Worm (Caenorhabditis elegans) whole organism, L2 larva: ENCODE measurements around the gene nrx-1.

Experiments
- C34F6.9 ChIP-seq: fragments of 150-350 bp; optimal IDR thresholded peaks from 2 replicates; lab custom pipeline; 2014; ENCODE audit warnings: missing biosample characterization, missing genetic modification characterization
- F13H6.1 ChIP-seq: sonication (generic microtip); optimal IDR thresholded peaks from 2 replicates; lab custom pipeline; 2016; ENCODE audit warnings: missing genetic modification characterization, missing compliant biosample characterization
- R02D3.7 ChIP-seq: fragments of 150-350 bp; optimal IDR thresholded peaks from 2 replicates; lab custom pipeline; 2014; ENCODE audit warnings: missing biosample characterization, missing genetic modification characterization
- Y55F3AM.14 ChIP-seq: fragments of 200-800 bp; sonication (Bioruptor generic); optimal IDR thresholded peaks from 2 replicates; lab custom pipeline; 2018; ENCODE audit warnings: mild to moderate bottlenecking, missing genetic modification characterization, missing compliant biosample characterization
- ama-1 ChIP-seq: fragments of 150-350 bp; optimal IDR thresholded peaks from 2 replicates; lab custom pipeline; 2018; ENCODE audit warnings: inconsistent platforms
- ceh-16 ChIP-seq: fragments of 150-350 bp; optimal IDR thresholded peaks from 2 replicates; lab custom pipeline; 2014; ENCODE audit warnings: missing biosample characterization, missing genetic modification characterization
- ceh-82 ChIP-seq: fragments of 150-350 bp; optimal IDR thresholded peaks from 2 replicates; lab custom pipeline; 2014; ENCODE audit warnings: missing biosample characterization, missing genetic modification characterization
- crh-2 ChIP-seq: sonication (generic microtip); optimal IDR thresholded peaks from 2 replicates; lab custom pipeline; 2017; ENCODE audit warnings: missing biosample characterization, missing genetic modification characterization
- dmd-4 ChIP-seq: sonication (generic microtip); optimal IDR thresholded peaks from 2 replicates; lab custom pipeline; 2017; ENCODE audit warnings: missing biosample characterization, missing genetic modification characterization
- egl-27 ChIP-seq: sonication (generic microtip); optimal IDR thresholded peaks from 3 replicates; lab custom pipeline; 2017; ENCODE audit warnings: missing biosample characterization, missing genetic modification reagents, missing genetic modification characterization
- elt-1 ChIP-seq: fragments of 150-350 bp; optimal IDR thresholded peaks from 2 replicates; lab custom pipeline; 2014; ENCODE audit warnings: missing biosample characterization, missing genetic modification characterization
- fos-1 ChIP-seq: fragments of 150-350 bp; optimal IDR thresholded peaks from 2 replicates; lab custom pipeline; 2014; ENCODE audit warnings: missing biosample characterization, missing genetic modification characterization
- gmeb-1 ChIP-seq: fragments of 150-350 bp; optimal IDR thresholded peaks from 2 replicates; lab custom pipeline; 2014; ENCODE audit warnings: missing biosample characterization, missing genetic modification characterization
- lin-13 ChIP-seq: fragments of 150-350 bp; optimal IDR thresholded peaks from 2 replicates; lab custom pipeline; 2014; ENCODE audit warnings: missing biosample characterization, missing genetic modification reagents, missing genetic modification characterization
- lin-39 ChIP-seq: fragments of 150-350 bp; optimal IDR thresholded peaks from 2 replicates; lab custom pipeline; 2014; ENCODE audit warnings: missing biosample characterization, missing genetic modification reagents, missing genetic modification characterization
- lsy-2 ChIP-seq, 2 experiments: fragments of 150-350 bp in 1 of 2; sonication (generic microtip) in 1 of 2; optimal IDR thresholded peaks; 2 replicates each; lab custom pipeline; 2014 to 2017; ENCODE audit warnings: missing biosample characterization in 2 of 2, missing genetic modification characterization in 2 of 2
- mab-5 ChIP-seq: fragments of 150-350 bp; optimal IDR thresholded peaks from 2 replicates; lab custom pipeline; 2014; ENCODE audit warnings: missing biosample characterization, missing genetic modification characterization
- mbf-1 ChIP-seq: sonication (generic microtip); optimal IDR thresholded peaks from 2 replicates; lab custom pipeline; 2017; ENCODE audit warnings: missing biosample characterization, missing genetic modification characterization
- mdl-1 ChIP-seq, 2 experiments: fragments of 150-350 bp in 1 of 2; sonication (generic microtip) in 1 of 2; optimal IDR thresholded peaks; 2 replicates each; lab custom pipeline; 2017; ENCODE audit warnings: missing biosample characterization in 2 of 2, missing genetic modification characterization in 2 of 2
- nhr-10 ChIP-seq: sonication (generic microtip); optimal IDR thresholded peaks from 2 replicates; lab custom pipeline; 2017; ENCODE audit warnings: missing biosample characterization, missing genetic modification characterization
- nhr-11 ChIP-seq: fragments of 150-350 bp; optimal IDR thresholded peaks from 2 replicates; lab custom pipeline; 2014; ENCODE audit warnings: missing biosample characterization, missing genetic modification characterization
- nhr-129 ChIP-seq: fragments of 150-350 bp; optimal IDR thresholded peaks from 2 replicates; lab custom pipeline; 2014; ENCODE audit warnings: missing biosample characterization, missing genetic modification characterization
- nhr-21 ChIP-seq: fragments of 150-350 bp; optimal IDR thresholded peaks from 2 replicates; lab custom pipeline; 2014; ENCODE audit warnings: missing biosample characterization, missing genetic modification characterization
- nhr-23 ChIP-seq: fragments of 150-350 bp; optimal IDR thresholded peaks from 2 replicates; lab custom pipeline; 2014; ENCODE audit warnings: missing biosample characterization, missing genetic modification reagents, missing genetic modification characterization
- nhr-237 ChIP-seq: fragments of 150-350 bp; optimal IDR thresholded peaks from 2 replicates; lab custom pipeline; 2014; ENCODE audit warnings: missing biosample characterization, missing genetic modification characterization
- nhr-25 ChIP-seq: fragments of 150-350 bp; sonication (generic microtip); optimal IDR thresholded peaks from 3 replicates; lab custom pipeline; 2014; ENCODE audit warnings: missing biosample characterization, missing genetic modification characterization
- peb-1 ChIP-seq: fragments of 150-350 bp; optimal IDR thresholded peaks from 2 replicates; lab custom pipeline; 2014; ENCODE audit warnings: missing biosample characterization, missing genetic modification characterization
- sem-4 ChIP-seq: fragments of 150-350 bp; optimal IDR thresholded peaks from 2 replicates; lab custom pipeline; 2014; ENCODE audit warnings: missing biosample characterization, missing genetic modification reagents, missing genetic modification characterization
- sma-3 ChIP-seq: sonication (generic microtip); optimal IDR thresholded peaks from 2 replicates; lab custom pipeline; 2016; ENCODE audit warnings: missing genetic modification reagents, missing genetic modification characterization, missing compliant biosample characterization
- sma-9 ChIP-seq, 2 experiments: fragments of 150-350 bp in 1 of 2; sonication (generic microtip) in 1 of 2; optimal IDR thresholded peaks; 2 replicates each; lab custom pipeline; 2014 to 2016; ENCODE audit warnings: missing genetic modification characterization in 2 of 2, mild to moderate bottlenecking in 1 of 2, missing biosample characterization in 1 of 2, missing compliant biosample characterization in 1 of 2, missing genetic modification reagents in 1 of 2, moderate library complexity in 1 of 2
- snpc-4 ChIP-seq: fragments of 150-350 bp; optimal IDR thresholded peaks from 2 replicates; lab custom pipeline; 2014; ENCODE audit warnings: missing biosample characterization, missing genetic modification characterization
- unc-55 ChIP-seq: fragments of 150-350 bp; sonication (generic microtip); optimal IDR thresholded peaks from 3 replicates; lab custom pipeline; 2014; ENCODE audit warnings: missing biosample characterization, missing genetic modification reagents, missing genetic modification characterization
- unc-62 ChIP-seq: fragments of 150-350 bp; optimal IDR thresholded peaks from 2 replicates; lab custom pipeline; 2014; ENCODE audit warnings: missing biosample characterization, missing genetic modification reagents, missing genetic modification characterization
- ztf-1 ChIP-seq: fragments of 200-800 bp; sonication (Bioruptor generic); conservative IDR thresholded peaks from 2 replicates; pipeline ENCODE4 v1.3.6; 2022; ENCODE audit warnings: missing genetic modification characterization, missing compliant biosample characterization
- ztf-11 ChIP-seq: sonication (generic microtip); optimal IDR thresholded peaks from 2 replicates; lab custom pipeline; 2017; ENCODE audit warnings: missing biosample characterization, missing genetic modification characterization
- ztf-4 ChIP-seq: fragments of 150-350 bp; optimal IDR thresholded peaks from 2 replicates; lab custom pipeline; 2014; ENCODE audit warnings: missing biosample characterization, missing genetic modification characterization

Gene nrx-1

DNA sequence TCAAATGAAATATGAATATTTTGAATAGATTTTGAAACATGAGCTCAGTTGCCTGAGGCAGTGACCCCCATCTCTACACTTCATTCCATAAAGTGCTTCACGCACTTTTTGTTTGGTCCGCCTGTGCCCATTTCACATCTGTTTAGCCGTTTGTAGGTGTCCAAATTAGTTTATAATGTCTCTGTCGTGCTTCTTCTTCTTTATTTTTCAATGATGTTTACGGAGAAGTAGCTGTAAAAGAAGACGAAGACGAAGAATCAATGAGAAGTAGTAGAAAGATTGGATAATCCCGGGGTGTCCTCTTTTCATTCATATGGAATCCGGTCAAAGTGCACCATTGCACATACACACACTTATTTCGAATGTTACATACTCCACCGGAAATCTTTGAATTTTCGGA is 14.6 kb downstream of the nrx-1 start:
- no peak for TF ChIP-seq lin-13
- TF ChIP-seq C34F6.9, result no peak
- TF ChIP-seq nhr-129 (tag; lab: Kevin White, UChicago), result no peak
- no peak for TF ChIP-seq R02D3.7 (tag; lab: Kevin White, UChicago)
- no peak for TF ChIP-seq ama-1 (lab: Kevin White, UChicago)
- no peak for TF ChIP-seq lin-39
- TF ChIP-seq mdl-1 (tag; optimal IDR thresholded peaks at IDR 0.05; lab: Kevin White, UChicago), result no peak
- TF ChIP-seq nhr-237 (tag; lab: Kevin White, UChicago), result no peak
- TF ChIP-seq Y55F3AM.14 (GFP tag; lab: Kevin White, UChicago), result no peak
- TF ChIP-seq ztf-11 (tag; lab: Kevin White, UChicago), result no peak
- TF ChIP-seq nhr-23 (tag; lab: Kevin White, UChicago), result no peak
- no peak for TF ChIP-seq unc-62 (GFP tag; lab: Kevin White, UChicago)
- no peak for TF ChIP-seq sem-4 (tag; lab: Kevin White, UChicago)
- TF ChIP-seq peb-1 (tag; lab: Kevin White, UChicago), result no peak

DNA sequence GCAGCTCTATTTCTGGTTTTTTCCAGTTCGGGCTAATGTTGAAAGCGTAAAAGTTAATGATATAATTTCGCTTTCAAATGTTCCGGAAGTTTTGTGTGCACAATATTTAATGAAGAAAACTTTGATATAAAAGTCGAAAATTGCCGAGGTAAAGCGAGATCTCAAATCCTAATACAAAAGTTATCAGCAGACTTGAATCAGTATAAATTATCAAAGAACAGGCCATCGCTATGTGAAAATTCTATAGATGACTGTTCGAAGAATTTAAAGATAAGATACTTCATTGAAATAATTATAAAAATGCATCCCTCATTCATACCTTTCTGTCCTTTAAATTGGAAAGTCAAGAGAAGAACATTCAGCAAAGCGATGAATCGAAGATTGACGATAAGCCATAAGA is 22.1 kb downstream of the nrx-1 start, which contains the start of gene C29A12.6:
Gene C29A12.6 (plus strand): TSS at position 301 of the 400 bp plus-strand sequence.
- TF ChIP-seq ztf-4 (no peak), lin-39 (no peak), ama-1 (lab: Kevin White, UChicago) (no peak), ceh-82 (tag; lab: Kevin White, UChicago) (no peak), nhr-10 (no peak), snpc-4 (tag; lab: Kevin White, UChicago) (no peak), elt-1 (tag; lab: Kevin White, UChicago) (no peak), sma-9 (GFP tag; optimal IDR thresholded peaks at IDR 0.05; lab: Kevin White, UChicago) (no peak), sma-9 (tag; optimal IDR thresholded peaks at IDR 0.05; lab: Kevin White, UChicago) (no peak)
- TF ChIP-seq, all 48 proteins: peak for 0

DNA sequence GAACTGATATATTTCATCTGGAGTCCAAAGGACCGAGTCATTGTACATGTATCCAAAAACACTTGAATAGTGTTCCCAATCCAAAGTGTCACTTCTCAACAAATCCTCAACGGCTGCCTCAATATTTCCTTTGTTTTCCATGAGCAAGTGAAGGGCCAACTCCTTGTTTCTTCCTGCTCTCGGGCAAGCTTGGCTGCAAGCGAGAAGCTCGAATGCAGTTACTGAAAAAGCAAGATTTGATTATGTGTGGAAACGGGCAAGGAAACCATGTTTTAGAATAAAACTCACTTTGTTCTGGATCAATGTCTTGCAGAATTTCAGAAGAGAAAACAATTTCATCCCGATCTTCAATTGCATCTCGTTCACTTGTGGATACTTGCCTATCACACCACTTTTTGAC is 29.4 kb downstream of the nrx-1 start:
- TF ChIP-seq ztf-1 (GFP tag; lab: Robert Waterston, UW) (no peak), nhr-10 (no peak), R02D3.7 (tag; lab: Kevin White, UChicago) (no peak), nhr-237 (tag; lab: Kevin White, UChicago) (no peak), nhr-23 (tag; lab: Kevin White, UChicago) (no peak), mab-5 (no peak), nhr-11 (no peak), dmd-4 (no peak), fos-1 (tag; lab: Kevin White, UChicago) (no peak), lin-39 (no peak), nhr-25 (tag; lab: Kevin White, UChicago) (no peak), ama-1 (lab: Kevin White, UChicago) (no peak), peb-1 (tag; lab: Kevin White, UChicago) (no peak)
- TF ChIP-seq, all 48 proteins: peak for 0

DNA sequence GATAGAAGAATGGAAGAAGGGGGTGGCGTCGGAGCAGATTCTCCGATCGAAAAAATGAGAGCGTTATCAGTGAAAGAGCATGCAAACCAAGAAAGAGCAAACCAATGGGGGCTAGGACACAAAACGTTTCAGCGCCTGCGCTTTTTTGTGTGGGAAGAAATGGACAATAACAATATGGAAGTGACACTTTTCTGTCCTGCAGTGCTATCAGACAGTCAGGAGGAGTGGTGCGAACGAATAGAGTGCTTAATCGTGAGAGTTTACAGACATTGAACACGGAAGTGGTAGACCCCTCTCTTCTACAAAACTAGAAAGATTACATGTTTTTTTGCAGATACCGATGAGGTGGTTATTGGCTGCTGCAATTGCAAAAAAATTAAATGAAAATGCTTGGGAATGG is 30.6 kb downstream of the nrx-1 start:
- TF ChIP-seq fos-1 (tag; lab: Kevin White, UChicago) (peak; percentile 78), crh-2 (tag; lab: Kevin White, UChicago) (peak; percentile 21), F13H6.1 (tag; lab: Kevin White, UChicago) (no peak), peb-1 (tag; lab: Kevin White, UChicago) (no peak), sem-4 (tag; lab: Kevin White, UChicago) (no peak), lsy-2 (tag; optimal IDR thresholded peaks at IDR 0.05; lab: Kevin White, UChicago) (no peak), unc-55 (GFP tag; lab: Kevin White, UChicago) (no peak), nhr-10 (no peak), ceh-16 (no peak), mab-5 (no peak), elt-1 (tag; lab: Kevin White, UChicago) (no peak), nhr-237 (tag; lab: Kevin White, UChicago) (no peak), mbf-1 (tag; lab: Kevin White, UChicago) (no peak), egl-27 (tag; lab: Kevin White, UChicago) (no peak), sma-9 (GFP tag; optimal IDR thresholded peaks at IDR 0.05; lab: Kevin White, UChicago) (peak; percentile 80), sma-9 (tag; optimal IDR thresholded peaks at IDR 0.05; lab: Kevin White, UChicago) (no peak), R02D3.7 (tag; lab: Kevin White, UChicago) (no peak), mdl-1 (tag; optimal IDR thresholded peaks at IDR 0.05; lab: Kevin White, UChicago) (no peak), nhr-129 (tag; lab: Kevin White, UChicago) (peak; percentile 15), nhr-21 (tag; lab: Kevin White, UChicago) (no peak), lin-39 (no peak), snpc-4 (tag; lab: Kevin White, UChicago) (no peak), ztf-1 (GFP tag; lab: Robert Waterston, UW) (no peak), gmeb-1 (tag; lab: Kevin White, UChicago) (no peak), sma-3 (GFP tag; lab: Kevin White, UChicago) (no peak)
